Fruit fly (Drosophila melanogaster) whole organism, adult: Measurements from ENCODE around the gene polybromo.

Source experiments
- CG14711 ChIP-seq: fragments of 200-800 bp; sonication (Bioruptor generic); optimal IDR thresholded peaks from 2 replicates; lab custom pipeline; 2018; ENCODE audit warnings: missing biosample characterization, mild to moderate bottlenecking, missing genetic modification characterization, moderate library complexity
- CG7045 ChIP-seq: fragments of 200-800 bp; sonication (Bioruptor generic); optimal IDR thresholded peaks from 2 replicates; lab custom pipeline; 2017; ENCODE audit warnings: missing biosample characterization, mild to moderate bottlenecking, missing genetic modification characterization
- Clk ChIP-seq: fragments of 200-800 bp; sonication (Bioruptor generic); optimal IDR thresholded peaks from 2 replicates; lab custom pipeline; 2017; ENCODE audit warnings: missing biosample characterization, missing genetic modification characterization
- Mnt ChIP-seq: fragments of 200-800 bp; sonication (Bioruptor generic); optimal IDR thresholded peaks from 2 replicates; lab custom pipeline; 2016; ENCODE audit warnings: missing biosample characterization, mild to moderate bottlenecking, missing genetic modification characterization
- cic ChIP-seq: fragments of 200-800 bp; sonication (Bioruptor generic); optimal IDR thresholded peaks from 2 replicates; lab custom pipeline; 2017; ENCODE audit warnings: missing biosample characterization, mild to moderate bottlenecking, missing genetic modification characterization, moderate library complexity
- kay ChIP-seq: fragments of 200-800 bp; sonication (Bioruptor generic); peaks from one replicate; lab custom pipeline; 2016; ENCODE audit warnings: missing biosample characterization, missing genetic modification characterization, borderline replicate concordance

DNA sequence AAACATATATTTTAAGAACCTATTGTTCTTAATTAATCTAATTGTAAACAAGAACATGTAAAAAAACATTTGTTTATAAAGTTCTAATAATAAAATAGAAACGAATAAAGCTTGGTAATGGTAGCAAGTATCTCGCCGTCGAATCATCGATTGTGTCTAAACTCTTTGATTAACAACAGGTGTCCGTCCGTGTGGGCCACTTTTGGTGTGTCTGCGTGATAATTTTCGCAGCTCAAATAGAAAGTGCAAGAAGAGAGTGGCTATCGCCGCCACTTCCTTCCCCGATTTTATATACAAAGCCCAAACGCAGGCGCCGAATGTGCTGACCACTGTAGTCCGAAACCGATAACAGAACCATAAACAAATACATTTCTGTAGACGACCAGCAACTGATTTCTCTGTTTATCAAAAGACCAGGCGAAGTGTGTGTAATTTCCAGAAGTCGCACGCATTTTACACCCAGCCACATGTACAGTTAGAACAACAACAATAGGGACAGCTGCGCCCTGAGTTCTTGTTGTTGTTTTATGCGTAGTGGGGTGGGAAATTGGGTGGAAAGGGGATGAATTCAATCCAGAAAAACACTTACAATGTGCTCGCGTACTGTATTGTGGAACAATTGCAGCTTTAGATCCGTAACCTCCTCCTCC, 8.1 kb upstream of the polybromo start:
- TF ChIP-seq cic (GFP tag; lab: Kevin White, UChicago) (no peak), CG7045 (GFP tag; lab: Kevin White, UChicago) (no peak), Mnt (GFP tag; lab: Kevin White, UChicago) (no peak), Clk (GFP tag; lab: Kevin White, UChicago) (no peak), CG14711 (tag; lab: Kevin White, UChicago) (no peak), kay (GFP tag; lab: Kevin White, UChicago) (no peak)
